In the genomic region with DNA sequence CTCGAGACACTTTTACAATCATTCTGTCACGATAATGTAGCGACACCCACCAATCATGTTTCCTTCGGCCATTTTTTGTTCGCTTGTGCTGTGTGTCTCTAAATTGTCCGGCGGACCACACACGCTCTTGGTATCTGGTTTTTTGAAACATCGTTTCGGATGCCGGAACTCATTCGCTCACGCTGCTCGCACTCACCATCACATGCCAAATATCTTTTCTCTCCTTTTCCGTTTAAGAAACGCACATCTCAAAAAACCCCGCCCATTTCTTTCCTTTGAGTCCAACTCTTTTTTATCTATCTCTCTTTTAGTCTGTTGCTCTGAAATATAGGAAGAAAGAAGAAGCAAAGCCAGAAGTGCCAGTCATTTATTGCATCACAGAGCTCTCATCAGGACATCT, we compare ENCODE assay signal across 6 worm cellular contexts.
TF ChIP-seq lines count a peak whose summit lies in the region.

F36G3.3 (plus strand) TSS at position 306 of the 400 bp plus-strand sequence.

TF ChIP-seq in whole organism, L1 larva, 84 proteins besides CTCF, POLR2A, EP300 and RAD21 (continues in another document):
- no peak for TF ChIP-seq sptf-1 (tag; optimal IDR thresholded peaks at IDR 0.05; lab: Kevin White, UChicago)
- no peak for TF ChIP-seq snpc-4 (tag; optimal IDR thresholded peaks at IDR 0.05; lab: Kevin White, UChicago)
- no peak for TF ChIP-seq swsn-7 (tag; optimal IDR thresholded peaks at IDR 0.05; lab: Kevin White, UChicago)
- TF ChIP-seq nhr-71 (tag; optimal IDR thresholded peaks at IDR 0.05; lab: Kevin White, UChicago): peak; percentile 18
- peak in 1 of 3 experiments; percentile 27 for TF ChIP-seq ceh-82 (tag; optimal IDR thresholded peaks at IDR 0.05; lab: Kevin White, UChicago)
- TF ChIP-seq sup-37 (GFP tag; optimal IDR thresholded peaks at IDR 0.05; lab: Kevin White, UChicago): no peak
- no peak for TF ChIP-seq tlp-1 (tag; optimal IDR thresholded peaks at IDR 0.05; lab: Kevin White, UChicago)
- TF ChIP-seq nhr-85 (tag; lab: Kevin White, UChicago): no peak
- peak; percentile 0 for TF ChIP-seq egl-13 (tag; optimal IDR thresholded peaks at IDR 0.05; lab: Kevin White, UChicago)
- TF ChIP-seq fkh-10 (GFP tag; optimal IDR thresholded peaks at IDR 0.05; lab: Kevin White, UChicago): peak; percentile 49
- no peak for TF ChIP-seq ceh-63 (GFP tag; optimal IDR thresholded peaks at IDR 0.05; lab: Kevin White, UChicago)
- TF ChIP-seq jun-1 (tag; optimal IDR thresholded peaks at IDR 0.05; lab: Kevin White, UChicago): no peak
- TF ChIP-seq lsy-2 (tag; optimal IDR thresholded peaks at IDR 0.05; lab: Kevin White, UChicago): peak in 1 of 2 experiments; percentile 12
- TF ChIP-seq lin-14 (GFP tag; optimal IDR thresholded peaks at IDR 0.05; lab: Kevin White, UChicago): peak; percentile 83
- TF ChIP-seq nhr-237 (tag; optimal IDR thresholded peaks at IDR 0.05; lab: Kevin White, UChicago): no peak

TF ChIP-seq in whole organism, L2 larva, 48 proteins besides CTCF, POLR2A, EP300 and RAD21:
- TF ChIP-seq sem-4 (tag; optimal IDR thresholded peaks at IDR 0.05; lab: Kevin White, UChicago) (no peak), elt-3 (tag; optimal IDR thresholded peaks at IDR 0.05; lab: Kevin White, UChicago) (no peak), egl-27 (tag; optimal IDR thresholded peaks at IDR 0.05; lab: Kevin White, UChicago) (no peak), alr-1 (tag; optimal IDR thresholded peaks at IDR 0.05; lab: Kevin White, UChicago) (no peak), nhr-23 (tag; optimal IDR thresholded peaks at IDR 0.05; lab: Kevin White, UChicago) (no peak), nhr-10 (tag; optimal IDR thresholded peaks at IDR 0.05; lab: Kevin White, UChicago) (no peak), dmd-4 (tag; optimal IDR thresholded peaks at IDR 0.05; lab: Kevin White, UChicago) (no peak), lsy-2 (tag; optimal IDR thresholded peaks at IDR 0.05; lab: Kevin White, UChicago) (no peak), nhr-12 (tag; optimal IDR thresholded peaks at IDR 0.05; lab: Kevin White, UChicago) (no peak), aly-2 (tag; optimal IDR thresholded peaks at IDR 0.05; lab: Kevin White, UChicago) (no peak), snpc-4 (tag; optimal IDR thresholded peaks at IDR 0.05; lab: Kevin White, UChicago) (no peak), unc-55 (GFP tag; optimal IDR thresholded peaks at IDR 0.05; lab: Kevin White, UChicago) (peak; percentile 31), mab-5 (tag; optimal IDR thresholded peaks at IDR 0.05; lab: Kevin White, UChicago) (no peak), C34F6.9 (tag; optimal IDR thresholded peaks at IDR 0.05; lab: Kevin White, UChicago) (peak; percentile 11)

TF ChIP-seq in whole organism, L3 larva, 47 proteins besides CTCF, POLR2A, EP300 and RAD21:
- TF ChIP-seq nfya-1 (tag; optimal IDR thresholded peaks at IDR 0.05; lab: Kevin White, UChicago; ENCODE audit: insufficient read depth): peak; percentile 13
- no peak for TF ChIP-seq unc-62 (GFP tag; optimal IDR thresholded peaks at IDR 0.05; lab: Kevin White, UChicago)
- peak; percentile 35 for TF ChIP-seq fkh-10 (GFP tag; optimal IDR thresholded peaks at IDR 0.05; lab: Kevin White, UChicago)
- TF ChIP-seq lin-39 (tag; optimal IDR thresholded peaks at IDR 0.05; lab: Kevin White, UChicago): peak; percentile 83

TF ChIP-seq in whole organism, L4 larva, 104 proteins besides CTCF, POLR2A, EP300 and RAD21:
- TF ChIP-seq D1046.2 (GFP tag; IDR thresholded peaks at IDR 0.05; lab: Robert Waterston, UW) (no peak), cey-2 (tag; optimal IDR thresholded peaks at IDR 0.05; lab: Kevin White, UChicago; ENCODE audit: borderline replicate concordance, insufficient read depth) (no peak), nhr-41 (GFP tag; IDR thresholded peaks at IDR 0.05; lab: Robert Waterston, UW) (no peak), fkh-10 (GFP tag; optimal IDR thresholded peaks at IDR 0.05; lab: Kevin White, UChicago) (peak; percentile 54), mdl-1 (tag; optimal IDR thresholded peaks at IDR 0.05; lab: Kevin White, UChicago) (peak in 1 of 2 experiments; percentile 20), nhr-28 (tag; optimal IDR thresholded peaks at IDR 0.05; lab: Kevin White, UChicago) (no peak), lir-3 (tag; optimal IDR thresholded peaks at IDR 0.05; lab: Kevin White, UChicago) (no peak), T26A8.4 (GFP tag; IDR thresholded peaks at IDR 0.05; lab: Robert Waterston, UW) (no peak), ama-1 (optimal IDR thresholded peaks at IDR 0.05; lab: Kevin White, UChicago) (no peak), ctbp-1 (GFP tag; IDR thresholded peaks at IDR 0.05; lab: Robert Waterston, UW) (peak; percentile 48; the same call in 1 of the 2 replicates), T20F7.1 (GFP tag; optimal IDR thresholded peaks at IDR 0.05; lab: Kevin White, UChicago) (no peak), lsy-2 (tag; optimal IDR thresholded peaks at IDR 0.05; lab: Kevin White, UChicago) (peak in 1 of 2 experiments; percentile 19)
TF ChIP-seq in whole organism, L4 larva: peak in this region for 4.

TF ChIP-seq in whole organism, late embryonic, 69 proteins besides CTCF, POLR2A, EP300 and RAD21:
- TF ChIP-seq unc-42 (tag; optimal IDR thresholded peaks at IDR 0.05; lab: Kevin White, UChicago): peak; percentile 35
- no peak for TF ChIP-seq Y22D7AL.16 (tag; optimal IDR thresholded peaks at IDR 0.05; lab: Kevin White, UChicago)
- no peak for TF ChIP-seq fax-1 (tag; optimal IDR thresholded peaks at IDR 0.05; lab: Kevin White, UChicago)
- TF ChIP-seq sdc-2 (tag; optimal IDR thresholded peaks at IDR 0.05; lab: Kevin White, UChicago): no peak
- TF ChIP-seq zip-5 (tag; optimal IDR thresholded peaks at IDR 0.05; lab: Kevin White, UChicago): no peak

TF ChIP-seq in whole organism, mixed stage, embryonic, 35 proteins besides CTCF, POLR2A, EP300 and RAD21:
- TF ChIP-seq sptf-1 (tag; optimal IDR thresholded peaks at IDR 0.05; lab: Kevin White, UChicago) (no peak), ces-1 (GFP tag; optimal IDR thresholded peaks at IDR 0.05; lab: Kevin White, UChicago) (peak; percentile 1), ceh-43 (GFP tag; optimal IDR thresholded peaks at IDR 0.05; lab: Kevin White, UChicago) (no peak), ham-2 (GFP tag; optimal IDR thresholded peaks at IDR 0.05; lab: Kevin White, UChicago) (no peak), drap-1 (GFP tag; optimal IDR thresholded peaks at IDR 0.05; lab: Kevin White, UChicago) (no peak)

Comparison
In these comparisons a context has a peak if more than half of its experiments do, and no peak if none do; other contexts are left out.
1. Of the 29 proteins assayed by ChIP-seq in both whole organism, L4 larva and whole organism, L1 larva: peak only in whole organism, L4 larva: none; only in whole organism, L1 larva: none; in both: fkh-10; in neither: 25; mixed calls (peak in some experiments, not most) for 3.